Worm (Caenorhabditis elegans): ENCODE measurements around the gene B0454.6.

DNA sequence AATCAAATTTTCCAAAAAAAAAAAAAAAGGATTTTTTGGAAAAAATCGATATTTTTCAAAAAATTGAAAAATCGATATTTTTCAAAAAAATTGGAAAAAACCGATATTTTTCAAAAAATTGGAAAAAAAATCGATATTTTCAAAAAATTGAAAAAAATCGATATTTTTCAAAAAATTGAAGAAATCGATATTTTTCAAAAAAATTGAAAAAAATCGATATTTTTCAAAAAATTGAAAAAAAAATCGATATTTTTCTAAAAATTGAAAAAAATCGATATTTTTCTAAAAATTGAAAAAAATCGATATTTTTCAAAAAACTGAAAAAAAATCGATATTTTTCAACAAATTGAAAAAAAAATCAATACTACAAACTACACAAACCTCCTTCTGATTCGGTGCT is 31.4 kb downstream of the B0454.6 start:
- TF ChIP-seq him-1 (tag; optimal IDR thresholded peaks at IDR 0.05) (no peak), dao-5 (tag; optimal IDR thresholded peaks at IDR 0.05) (no peak)
